Fruit fly (Drosophila melanogaster): ENCODE results near the gene CG32801.

- TF ChIP-seq psq (optimal IDR thresholded peaks at IDR 0.05): no peak
- no peak for TF ChIP-seq h (optimal IDR thresholded peaks at IDR 0.05)
These were observed 5.8 kb upstream of the CG32801 start, which contains the start of the genes Edem1 and Rbcn-3B for dm6 chrX:1908757-1909156.
